Worm (Caenorhabditis elegans): ENCODE results near the gene leo-1.

Gene leo-1

DNA sequence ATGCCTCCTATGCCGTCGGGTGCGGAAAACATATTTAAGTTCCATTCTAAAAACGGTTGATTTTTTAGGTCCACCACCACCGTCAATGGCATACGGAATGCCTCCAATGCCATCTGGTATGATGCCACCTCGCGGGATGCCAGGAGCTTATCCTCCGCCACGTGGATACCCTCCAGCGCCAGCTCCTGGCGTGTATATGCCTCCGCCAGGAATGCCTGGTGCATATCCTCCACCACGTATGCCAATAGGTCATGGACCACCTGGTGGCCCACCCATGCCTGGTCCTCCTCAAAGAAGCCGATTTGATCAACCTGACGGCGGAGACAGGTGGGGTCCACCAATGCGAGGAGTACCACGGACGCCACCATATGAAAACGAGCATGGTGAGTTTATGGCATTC, 17.7 kb downstream of the leo-1 start:
- TF ChIP-seq ceh-9 (tag; optimal IDR thresholded peaks at IDR 0.05): no peak
- no peak for TF ChIP-seq egl-5 (tag; optimal IDR thresholded peaks at IDR 0.05)
- TF ChIP-seq snpc-4 (tag; optimal IDR thresholded peaks at IDR 0.05): no peak
- no peak for TF ChIP-seq aly-2 (tag; optimal IDR thresholded peaks at IDR 0.05)
- TF ChIP-seq ceh-82 (tag; optimal IDR thresholded peaks at IDR 0.05): no peak
- no peak for TF ChIP-seq ceh-16 (tag; optimal IDR thresholded peaks at IDR 0.05)
- no peak for TF ChIP-seq mml-1 (tag; optimal IDR thresholded peaks at IDR 0.05)
- no peak for TF ChIP-seq ZK546.5 (tag; optimal IDR thresholded peaks at IDR 0.05)
- no peak for TF ChIP-seq lsy-12 (tag; optimal IDR thresholded peaks at IDR 0.05)
- TF ChIP-seq ztf-11 (tag; optimal IDR thresholded peaks at IDR 0.05): no peak
- TF ChIP-seq unc-39 (tag; optimal IDR thresholded peaks at IDR 0.05): no peak
- TF ChIP-seq jun-1 (tag; optimal IDR thresholded peaks at IDR 0.05): no peak

DNA sequence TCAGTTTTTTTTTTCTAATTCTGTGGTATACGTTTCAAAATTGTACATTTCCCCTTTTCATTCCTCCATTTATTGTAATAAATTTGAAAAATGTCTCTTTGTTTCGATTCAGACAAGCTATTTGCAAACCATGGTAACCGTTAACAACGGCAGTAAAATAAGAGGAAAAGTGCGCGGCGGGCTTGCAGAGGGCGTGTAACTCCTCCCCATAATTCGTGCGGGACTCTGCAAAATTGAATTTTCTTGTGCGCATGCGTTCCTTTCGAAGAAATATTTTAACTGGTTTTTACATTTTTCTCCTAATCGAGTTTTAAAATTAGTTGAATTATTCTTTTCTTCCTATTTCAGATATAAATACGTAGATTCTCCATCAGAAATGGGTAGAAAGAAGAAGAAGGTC, 18.5 kb downstream of the leo-1 start, which contains the start of gene znf-207:
znf-207 (plus strand) TSS at position 349 of the 400 bp plus-strand sequence.
- peak; percentile 2 for TF ChIP-seq fkh-10 (GFP tag; optimal IDR thresholded peaks at IDR 0.05)
- TF ChIP-seq snpc-4 (tag; optimal IDR thresholded peaks at IDR 0.05): peak; percentile 26
- TF ChIP-seq sea-2 (GFP tag; optimal IDR thresholded peaks at IDR 0.05): no peak
- no peak for TF ChIP-seq ZK546.5 (tag; optimal IDR thresholded peaks at IDR 0.05)
- peak; percentile 59 for TF ChIP-seq nfya-1 (tag; optimal IDR thresholded peaks at IDR 0.05; ENCODE audit: insufficient read depth)
- TF ChIP-seq hmg-11 (tag; optimal IDR thresholded peaks at IDR 0.05): peak; percentile 37
- peak; percentile 7 for TF ChIP-seq elt-2 (tag; optimal IDR thresholded peaks at IDR 0.05)
- TF ChIP-seq nhr-23 (tag; optimal IDR thresholded peaks at IDR 0.05): peak; percentile 2
- TF ChIP-seq pha-4 (tag; optimal IDR thresholded peaks at IDR 0.05): peak; percentile 56
- TF ChIP-seq lin-15B (tag; optimal IDR thresholded peaks at IDR 0.05): peak; percentile 30
- TF ChIP-seq skn-1 (tag; optimal IDR thresholded peaks at IDR 0.05): no peak
- no peak for TF ChIP-seq eor-1 (tag; optimal IDR thresholded peaks at IDR 0.05)

DNA sequence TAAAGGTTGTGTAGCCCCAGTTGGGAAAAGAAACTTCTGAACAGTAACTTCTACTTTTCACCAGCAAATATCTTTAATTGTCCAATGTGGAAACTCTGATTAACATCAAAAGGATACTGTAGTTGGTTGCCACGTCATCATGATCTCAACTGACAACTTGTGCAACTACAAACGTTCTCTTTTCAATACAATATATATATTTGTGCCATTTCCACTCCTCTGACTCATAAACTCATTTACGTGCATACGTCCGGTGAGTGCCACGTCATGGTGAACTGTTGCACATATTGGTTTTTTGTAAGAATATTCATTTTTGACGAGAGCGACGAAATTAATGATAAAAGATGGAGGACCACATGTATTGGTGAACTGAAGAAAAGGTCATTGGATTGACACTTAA, 21.4 kb downstream of the leo-1 start:
- peak; percentile 42 for TF ChIP-seq lsy-12 (tag; optimal IDR thresholded peaks at IDR 0.05)
- TF ChIP-seq ztf-4 (tag; optimal IDR thresholded peaks at IDR 0.05): no peak
- TF ChIP-seq ZK546.5 (tag; optimal IDR thresholded peaks at IDR 0.05): no peak
- TF ChIP-seq pha-4 (tag; optimal IDR thresholded peaks at IDR 0.05): peak; percentile 16

DNA sequence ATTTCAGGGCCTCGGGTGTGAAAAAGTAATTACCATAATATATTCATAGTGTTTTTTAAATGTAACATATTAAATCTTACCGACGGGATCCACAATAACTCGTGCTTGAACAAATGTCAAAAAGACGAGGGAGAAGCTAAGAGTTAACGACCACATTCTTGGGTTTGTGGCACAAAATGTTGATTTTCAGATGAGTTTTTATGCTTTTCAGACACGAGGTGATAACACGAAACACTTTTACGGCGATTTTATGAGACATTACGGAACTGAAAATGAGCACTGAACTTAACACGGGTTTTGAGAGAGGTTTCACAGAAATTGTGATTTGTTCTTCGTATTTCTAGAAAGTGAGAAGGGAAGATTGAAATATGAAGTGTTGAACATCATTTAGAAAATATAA, 22.6 kb downstream of the leo-1 start, which contains the start of gene B0035.13:
B0035.13 (minus strand) TSS at position 173 of the 400 bp plus-strand sequence.
- TF ChIP-seq ceh-16 (tag; optimal IDR thresholded peaks at IDR 0.05): no peak
- TF ChIP-seq nhr-12 (tag; optimal IDR thresholded peaks at IDR 0.05): no peak
- no peak for TF ChIP-seq nhr-11 (tag; optimal IDR thresholded peaks at IDR 0.05)
- no peak for TF ChIP-seq R02D3.7 (tag; optimal IDR thresholded peaks at IDR 0.05)
- TF ChIP-seq elt-2 (tag; optimal IDR thresholded peaks at IDR 0.05): peak; percentile 61

DNA sequence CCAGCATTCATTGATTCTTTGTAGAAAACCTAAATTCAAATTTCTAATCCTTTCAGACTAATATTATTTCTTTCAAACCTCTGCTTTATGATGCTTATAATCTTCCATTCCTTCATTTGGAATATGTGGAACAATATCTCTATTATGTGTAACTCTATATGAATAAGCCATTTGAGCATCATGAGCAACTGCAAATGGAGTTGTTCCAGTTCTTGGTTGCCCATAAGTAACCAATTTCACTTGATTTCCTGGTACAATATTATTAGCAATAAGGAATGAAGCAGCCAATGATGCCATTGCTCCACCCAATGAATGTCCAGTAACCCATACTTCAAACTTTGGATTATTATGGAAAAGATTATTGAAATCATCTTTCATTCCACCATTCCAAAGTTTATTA, 24.2 kb downstream of the leo-1 start:
- no peak for TF ChIP-seq fos-1 (tag; optimal IDR thresholded peaks at IDR 0.05)
- TF ChIP-seq nhr-25 (tag; optimal IDR thresholded peaks at IDR 0.05): no peak
- no peak for TF ChIP-seq egl-5 (tag; optimal IDR thresholded peaks at IDR 0.05)
- no peak for TF ChIP-seq nhr-28 (tag; optimal IDR thresholded peaks at IDR 0.05)
- TF ChIP-seq sea-2 (GFP tag; optimal IDR thresholded peaks at IDR 0.05): no peak
- no peak for TF ChIP-seq ceh-28 (tag; optimal IDR thresholded peaks at IDR 0.05)
- no peak for TF ChIP-seq pha-4 (tag; optimal IDR thresholded peaks at IDR 0.05)
- TF ChIP-seq ceh-82 (tag; optimal IDR thresholded peaks at IDR 0.05): no peak
- TF ChIP-seq pqm-1 (tag; optimal IDR thresholded peaks at IDR 0.05): no peak
- TF ChIP-seq nhr-76 (tag; optimal IDR thresholded peaks at IDR 0.05): no peak
- TF ChIP-seq egl-27 (tag; optimal IDR thresholded peaks at IDR 0.05): no peak
- no peak for TF ChIP-seq elt-3 (tag; optimal IDR thresholded peaks at IDR 0.05)
- no peak for TF ChIP-seq lin-39 (tag; optimal IDR thresholded peaks at IDR 0.05)
- no peak for TF ChIP-seq fkh-10 (GFP tag; optimal IDR thresholded peaks at IDR 0.05)
- no peak for TF ChIP-seq lin-15B (tag; optimal IDR thresholded peaks at IDR 0.05)
- no peak for TF ChIP-seq nhr-12 (tag; optimal IDR thresholded peaks at IDR 0.05)
- no peak for TF ChIP-seq nhr-77 (tag; optimal IDR thresholded peaks at IDR 0.05)
- no peak for TF ChIP-seq R02D3.7 (tag; optimal IDR thresholded peaks at IDR 0.05)
- no peak for TF ChIP-seq zag-1 (tag; optimal IDR thresholded peaks at IDR 0.05)
- no peak for TF ChIP-seq aly-2 (tag; optimal IDR thresholded peaks at IDR 0.05)
